Fruit fly (Drosophila melanogaster): ENCODE data around the gene Pgant5.

Gene Pgant5

DNA sequence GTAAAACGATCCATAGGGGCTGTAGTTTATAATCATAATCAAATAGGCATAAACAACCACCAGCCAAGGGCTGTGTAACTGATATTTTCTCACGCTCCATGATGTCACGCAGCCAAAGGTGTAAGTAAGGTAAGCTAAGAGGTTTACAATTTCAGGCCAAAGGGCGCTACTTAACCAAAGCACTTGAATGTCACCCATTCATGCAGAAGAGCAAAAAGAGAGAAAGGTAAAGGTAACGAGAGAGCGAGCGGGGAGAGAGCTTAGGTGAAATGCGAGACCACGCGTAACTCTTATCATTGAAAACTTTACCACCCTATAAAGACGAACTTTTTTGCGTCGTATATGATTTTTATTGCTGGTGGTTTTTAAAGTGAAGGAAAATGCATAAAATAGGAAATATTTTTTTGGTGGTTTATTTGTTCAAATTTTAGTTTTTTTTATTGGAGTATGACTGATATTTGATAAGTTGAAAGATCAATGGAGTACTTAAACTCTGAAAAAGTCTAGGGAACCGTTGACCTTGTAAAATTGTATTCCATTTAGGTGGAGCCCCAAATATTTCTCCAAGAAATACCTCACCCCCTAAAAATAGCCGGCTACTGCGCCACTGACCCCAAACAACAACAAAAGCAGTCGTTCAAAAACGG lies 14.4 kb upstream of the Pgant5 start (continued):
- TF ChIP-seq her (GFP tag; optimal IDR thresholded peaks at IDR 0.05) = peak; percentile 95
- TF ChIP-seq bbx (GFP tag; IDR thresholded peaks at IDR 0.05; ENCODE audit: partially characterized antibody) = no peak
- peak; percentile 98 for TF ChIP-seq CG9932 (GFP tag; IDR thresholded peaks at IDR 0.05)
- TF ChIP-seq CG2889 (GFP tag; IDR thresholded peaks at IDR 0.05) = peak; percentile 93
- no peak for TF ChIP-seq CG7963 (GFP tag; IDR thresholded peaks at IDR 0.05; ENCODE audit: partially characterized antibody)
- TF ChIP-seq ap (GFP tag; IDR thresholded peaks at IDR 0.05) = peak; percentile 93
- TF ChIP-seq CG4854 (GFP tag; optimal IDR thresholded peaks at IDR 0.05) = peak; percentile 85
- peak; percentile 95 for TF ChIP-seq BtbVII (GFP tag; optimal IDR thresholded peaks at IDR 0.05)
- peak; percentile 97 for TF ChIP-seq Meics (GFP tag; optimal IDR thresholded peaks at IDR 0.05)
- TF ChIP-seq Oli (tag; optimal IDR thresholded peaks at IDR 0.05) = peak; percentile 96
- TF ChIP-seq gce (GFP tag; IDR thresholded peaks at IDR 0.05) = peak; percentile 87
- peak; percentile 82 for TF ChIP-seq dimm (GFP tag; IDR thresholded peaks at IDR 0.05)
- peak; percentile 76 for TF ChIP-seq Adf1 (GFP tag; IDR thresholded peaks at IDR 0.05)
- TF ChIP-seq CG11093 (GFP tag; IDR thresholded peaks at IDR 0.05) = peak; percentile 86
- peak in 1 of 2 experiments; percentile 98 for TF ChIP-seq eve (GFP tag; optimal IDR thresholded peaks at IDR 0.05)
- TF ChIP-seq CG30431 (GFP tag; optimal IDR thresholded peaks at IDR 0.05) = peak; percentile 89
- peak; percentile 98 for TF ChIP-seq jumu (GFP tag; optimal IDR thresholded peaks at IDR 0.05)
- TF ChIP-seq Ravus (GFP tag; IDR thresholded peaks at IDR 0.05) = peak; percentile 86
- TF ChIP-seq en (GFP tag; optimal IDR thresholded peaks at IDR 0.05) = peak; percentile 92
- TF ChIP-seq schlank (tag; optimal IDR thresholded peaks at IDR 0.05) = peak; percentile 92
- peak; percentile 94 for TF ChIP-seq esg (GFP tag; conservative IDR thresholded peaks at IDR 0.05)
- peak; percentile 48 for TF ChIP-seq CG7987 (GFP tag; optimal IDR thresholded peaks at IDR 0.05)
- TF ChIP-seq stwl (tag; optimal IDR thresholded peaks at IDR 0.05) = no peak
- no peak for TF ChIP-seq CG42726 (GFP tag; IDR thresholded peaks at IDR 0.05; ENCODE audit: partially characterized antibody)
- TF ChIP-seq lov (optimal IDR thresholded peaks at IDR 0.05) = no peak
- TF ChIP-seq lov (GFP tag; IDR thresholded peaks at IDR 0.05) = no peak
- TF ChIP-seq Neu2 (GFP tag; optimal IDR thresholded peaks at IDR 0.05; ENCODE audit: borderline replicate concordance) = peak; percentile 65
- peak; percentile 95 for TF ChIP-seq CG9817 (tag; optimal IDR thresholded peaks at IDR 0.05)
- TF ChIP-seq E2f1 (GFP tag; IDR thresholded peaks at IDR 0.05) = peak; percentile 86
- TF ChIP-seq slbo (GFP tag; IDR thresholded peaks at IDR 0.05) = peak; percentile 98
- TF ChIP-seq Poxn (GFP tag; IDR thresholded peaks at IDR 0.05) = peak; percentile 88
- TF ChIP-seq Jarid2 (GFP tag; optimal IDR thresholded peaks at IDR 0.05) = peak; percentile 51
- TF ChIP-seq gsb (GFP tag; IDR thresholded peaks at IDR 0.05) = peak; percentile 88
- peak; percentile 94 for TF ChIP-seq caup (GFP tag; optimal IDR thresholded peaks at IDR 0.05; ENCODE audit: severe bottlenecking)
- TF ChIP-seq bcd (GFP tag; optimal IDR thresholded peaks at IDR 0.05) = peak; percentile 95
- peak; percentile 97 for TF ChIP-seq crc (GFP tag; optimal IDR thresholded peaks at IDR 0.05)
- TF ChIP-seq ac (GFP tag; optimal IDR thresholded peaks at IDR 0.05) = no peak
- peak; percentile 83 for TF ChIP-seq Gsc (GFP tag; IDR thresholded peaks at IDR 0.05)
- peak; percentile 94 for TF ChIP-seq seq (GFP tag; IDR thresholded peaks at IDR 0.05)
- peak; percentile 89 for TF ChIP-seq CG13296 (GFP tag; optimal IDR thresholded peaks at IDR 0.05)
- TF ChIP-seq tap (tag; optimal IDR thresholded peaks at IDR 0.05) = peak; percentile 85
- TF ChIP-seq nmo (GFP tag; optimal IDR thresholded peaks at IDR 0.05) = peak; percentile 95
- TF ChIP-seq CG17912 (GFP tag; optimal IDR thresholded peaks at IDR 0.05) = no peak
- TF ChIP-seq CG34224 (GFP tag; IDR thresholded peaks at IDR 0.05; ENCODE audit: partially characterized antibody) = no peak
- peak; percentile 97 for TF ChIP-seq eyg (GFP tag; optimal IDR thresholded peaks at IDR 0.05)
- TF ChIP-seq CG17802 (tag; optimal IDR thresholded peaks at IDR 0.05) = peak; percentile 71
- no peak for TF ChIP-seq Spps (tag; optimal IDR thresholded peaks at IDR 0.05)
- peak; percentile 61 for TF ChIP-seq YL-1 (GFP tag; optimal IDR thresholded peaks at IDR 0.05)
- peak; percentile 93 for TF ChIP-seq CG34376 (GFP tag; optimal IDR thresholded peaks at IDR 0.05)
- peak; percentile 91 for TF ChIP-seq CG15514 (GFP tag; optimal IDR thresholded peaks at IDR 0.05)
